Worm (Caenorhabditis elegans): ENCODE data around the gene Y40C7B.4.

ce11 chrX:17211513-17211912, 45.1 kb downstream of the Y40C7B.4 start:
- no peak for TF ChIP-seq nhr-11 (tag; optimal IDR thresholded peaks at IDR 0.05)
- TF ChIP-seq pqm-1 (tag; optimal IDR thresholded peaks at IDR 0.05) = no peak
- TF ChIP-seq jun-1 (tag; optimal IDR thresholded peaks at IDR 0.05) = no peak
- no peak for TF ChIP-seq skn-1 (tag; optimal IDR thresholded peaks at IDR 0.05)
- no peak for TF ChIP-seq ceh-88 (GFP tag; IDR thresholded peaks at IDR 0.05)
- TF ChIP-seq aly-2 (tag; optimal IDR thresholded peaks at IDR 0.05) = no peak
- no peak for TF ChIP-seq nhr-47 (tag; optimal IDR thresholded peaks at IDR 0.05)
- no peak for TF ChIP-seq snpc-4 (tag; optimal IDR thresholded peaks at IDR 0.05)

Measured in whole organism, L1 larva.